Worm (Caenorhabditis elegans): Measurements from ENCODE around the gene pph-2.

DNA sequence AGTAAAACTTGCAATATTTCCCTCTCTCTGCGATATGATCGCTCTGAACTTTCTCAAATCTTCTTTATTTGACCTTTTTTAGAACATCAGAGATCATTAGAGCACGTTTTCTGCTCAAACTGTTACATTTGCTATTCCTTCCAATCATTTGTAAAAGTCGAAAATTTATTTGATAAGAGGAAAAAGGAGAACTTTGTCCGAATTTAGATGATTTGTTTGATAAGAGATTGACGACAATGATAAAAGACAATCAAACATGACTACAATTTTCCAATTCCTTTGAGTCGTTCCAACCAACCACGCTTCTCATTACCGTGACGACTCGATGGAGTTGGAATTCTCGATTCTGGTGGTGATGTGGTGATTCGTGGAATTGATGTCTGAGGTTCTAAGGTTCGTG, 40.3 kb upstream of the pph-2 start:
- TF ChIP-seq nhr-76 (tag; optimal IDR thresholded peaks at IDR 0.05) (no peak), unc-120 (tag; optimal IDR thresholded peaks at IDR 0.05; ENCODE audit: poor library complexity, severe bottlenecking) (no peak), unc-62 (GFP tag; optimal IDR thresholded peaks at IDR 0.05) (no peak), lin-13 (tag; optimal IDR thresholded peaks at IDR 0.05) (no peak), snpc-4 (tag; optimal IDR thresholded peaks at IDR 0.05) (no peak), nhr-28 (tag; optimal IDR thresholded peaks at IDR 0.05) (no peak), ceh-83 (GFP tag; optimal IDR thresholded peaks at IDR 0.05) (no peak), unc-39 (tag; optimal IDR thresholded peaks at IDR 0.05) (no peak), nhr-237 (tag; optimal IDR thresholded peaks at IDR 0.05) (no peak)
